Worm (Caenorhabditis elegans) whole organism, L2 larva: Measurements from ENCODE around the gene Y37E11AM.3.

Source experiments
- ceh-82 ChIP-seq: fragments of 150-350 bp; optimal IDR thresholded peaks from 2 replicates; lab custom pipeline; 2014; ENCODE audit warnings: missing biosample characterization, missing genetic modification characterization
- elt-1 ChIP-seq: fragments of 150-350 bp; optimal IDR thresholded peaks from 2 replicates; lab custom pipeline; 2014; ENCODE audit warnings: missing biosample characterization, missing genetic modification characterization
- elt-3 ChIP-seq: sonication (generic microtip); optimal IDR thresholded peaks from 2 replicates; lab custom pipeline; 2017; ENCODE audit warnings: missing biosample characterization, missing genetic modification characterization
- nhr-12 ChIP-seq: fragments of 150-350 bp; optimal IDR thresholded peaks from 2 replicates; lab custom pipeline; 2014; ENCODE audit warnings: missing biosample characterization, missing genetic modification characterization
- nhr-129 ChIP-seq: fragments of 150-350 bp; optimal IDR thresholded peaks from 2 replicates; lab custom pipeline; 2014; ENCODE audit warnings: missing biosample characterization, missing genetic modification characterization
- nhr-237 ChIP-seq: fragments of 150-350 bp; optimal IDR thresholded peaks from 2 replicates; lab custom pipeline; 2014; ENCODE audit warnings: missing biosample characterization, missing genetic modification characterization
- unc-55 ChIP-seq: fragments of 150-350 bp; sonication (generic microtip); optimal IDR thresholded peaks from 3 replicates; lab custom pipeline; 2014; ENCODE audit warnings: missing biosample characterization, missing genetic modification reagents, missing genetic modification characterization
- unc-62 ChIP-seq: fragments of 150-350 bp; optimal IDR thresholded peaks from 2 replicates; lab custom pipeline; 2014; ENCODE audit warnings: missing biosample characterization, missing genetic modification reagents, missing genetic modification characterization
- ztf-11 ChIP-seq: sonication (generic microtip); optimal IDR thresholded peaks from 2 replicates; lab custom pipeline; 2017; ENCODE audit warnings: missing biosample characterization, missing genetic modification characterization

DNA sequence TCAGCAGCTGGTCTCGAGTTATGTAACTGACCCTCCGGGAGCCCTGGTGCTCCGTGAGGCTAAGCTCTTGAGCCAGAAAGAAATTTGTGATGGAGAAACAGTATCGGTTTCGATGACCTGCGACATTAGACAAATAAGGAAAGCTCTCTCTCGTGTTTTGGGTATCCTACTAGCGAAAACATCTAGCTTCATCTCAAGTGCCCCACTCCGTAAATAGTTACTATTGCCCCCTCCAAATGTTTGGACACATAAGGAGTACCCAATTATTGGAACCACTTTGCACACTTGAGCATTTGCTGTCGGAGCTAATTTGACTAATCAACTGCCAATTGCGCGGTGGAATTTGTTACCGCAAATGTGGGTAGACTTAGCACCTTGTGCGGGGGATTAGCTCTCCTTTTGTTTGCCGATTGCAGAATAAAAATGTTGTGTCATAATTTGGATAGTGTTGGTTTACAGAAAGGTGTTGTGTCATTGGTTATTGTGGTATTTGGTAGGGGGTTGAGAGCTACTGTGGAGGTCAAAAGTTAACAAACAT, 45.1 kb upstream of the Y37E11AM.3 start:
- no peak for TF ChIP-seq unc-62
- TF ChIP-seq nhr-129 (tag; lab: Kevin White, UChicago), result no peak
- no peak for TF ChIP-seq elt-1
- no peak for TF ChIP-seq elt-3 (tag; lab: Kevin White, UChicago)
- no peak for TF ChIP-seq ceh-82 (tag; lab: Kevin White, UChicago)
- TF ChIP-seq nhr-237, result no peak
- no peak for TF ChIP-seq nhr-12 (tag; lab: Kevin White, UChicago)
- TF ChIP-seq ztf-11 (tag; lab: Kevin White, UChicago), result no peak
- TF ChIP-seq unc-55, result no peak
